Fruit fly (Drosophila melanogaster) whole organism, embryonic: Measurements from ENCODE around the gene E23.
A peak's percentile ranks its signal among the peaks of the same experiment; 100 is the strongest.

ENCODE experiments used
- Antp ChIP-seq: fragments of 200-800 bp; sonication (Bioruptor generic); optimal IDR thresholded peaks from 3 replicates; lab custom pipeline; 2016; ENCODE audit warnings: missing biosample characterization, missing genetic modification characterization
- CG10462 ChIP-seq: fragments of 200-800 bp; sonication (Bioruptor generic); optimal IDR thresholded peaks from 2 replicates; lab custom pipeline; 2016; ENCODE audit warnings: missing biosample characterization, missing genetic modification characterization
- CG1832 ChIP-seq: fragments of 200-800 bp; sonication (Bioruptor generic); optimal IDR thresholded peaks from 2 replicates; lab custom pipeline; 2017; ENCODE audit warnings: missing biosample characterization, mild to moderate bottlenecking, missing genetic modification characterization, inconsistent platforms
- CG32767 ChIP-seq: fragments of 200-800 bp; sonication (Bioruptor generic); IDR thresholded peaks from 2 replicates; pipeline ENCODE4 v1.3.6; 2022; ENCODE audit warnings: missing biosample characterization, missing genetic modification characterization
- CG34376 ChIP-seq: fragments of 200-800 bp; sonication (Bioruptor generic); optimal IDR thresholded peaks from 2 replicates; lab custom pipeline; 2018; ENCODE audit warnings: missing biosample characterization, mild to moderate bottlenecking, missing genetic modification characterization
- CG6765 ChIP-seq: fragments of 200-800 bp; sonication (Bioruptor generic); optimal IDR thresholded peaks from 3 replicates; lab custom pipeline; 2017; ENCODE audit warnings: missing biosample characterization, mild to moderate bottlenecking, missing genetic modification characterization
- Dfd ChIP-seq, 2 experiments: fragments of >200 bp; optimal IDR thresholded peaks; 2 replicates each; lab custom pipeline; 2017; ENCODE audit warnings: missing biosample characterization in 2 of 2, missing genetic modification characterization in 2 of 2
- abd-A ChIP-seq: fragments of 200-800 bp; sonication (Bioruptor generic); optimal IDR thresholded peaks from 3 replicates; lab custom pipeline; 2019; ENCODE audit warnings: missing biosample characterization, mild to moderate bottlenecking, missing genetic modification characterization, moderate library complexity
- lola ChIP-seq, 3 experiments: fragments of >200 bp in 2 of 3; fragments of 200-800 bp in 1 of 3; sonication (Bioruptor generic) in 1 of 3; optimal IDR thresholded peaks; 2 replicates each; lab custom pipeline; 2017 to 2019; ENCODE audit warnings: missing biosample characterization in 3 of 3, missing genetic modification characterization in 3 of 3, mild to moderate bottlenecking in 1 of 3, moderate library complexity in 1 of 3
- nau ChIP-seq: fragments of 200-800 bp; sonication (Bioruptor generic); optimal IDR thresholded peaks from 3 replicates; lab custom pipeline; 2017; ENCODE audit warnings: missing biosample characterization, mild to moderate bottlenecking, missing genetic modification characterization, missing genetic modification reagents
- pita ChIP-seq: fragments of 200-800 bp; sonication (Bioruptor generic); optimal IDR thresholded peaks from 2 replicates; lab custom pipeline; 2017; ENCODE audit warnings: missing biosample characterization, mild to moderate bottlenecking, missing genetic modification characterization
- psq ChIP-seq: fragments of 200-800 bp; sonication (Bioruptor generic); optimal IDR thresholded peaks from 2 replicates; lab custom pipeline; 2017; ENCODE audit warnings: missing biosample characterization, missing genetic modification characterization
- sisA ChIP-seq: fragments of 200-800 bp; sonication (Bioruptor generic); IDR thresholded peaks from 2 replicates; pipeline ENCODE4 v1.3.6; 2022; ENCODE audit warnings: missing biosample characterization, missing genetic modification characterization
- wdn ChIP-seq: fragments of 200-800 bp; sonication (Bioruptor generic); IDR thresholded peaks from 2 replicates; pipeline ENCODE4 v1.3.6; 2022; ENCODE audit warnings: missing biosample characterization, missing genetic modification characterization

DNA sequence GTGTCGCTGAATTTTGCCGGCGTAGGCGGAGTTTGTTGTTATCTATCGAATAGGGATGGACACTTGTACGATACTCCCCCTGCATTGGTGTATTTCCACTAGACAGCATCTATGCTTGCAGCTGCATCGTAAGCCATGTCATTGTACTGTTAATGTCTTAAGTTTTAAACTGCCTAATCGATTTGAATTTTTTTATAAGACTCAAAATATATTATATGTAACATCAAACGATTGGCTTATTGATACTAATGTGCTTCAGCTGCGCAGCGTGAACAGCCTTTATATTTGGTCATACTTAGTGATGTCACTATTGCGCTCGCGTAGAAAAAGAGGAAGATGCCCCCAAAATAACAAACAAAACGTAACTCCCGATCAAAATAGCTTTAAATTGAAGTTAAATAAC, 22.1 kb upstream of the E23 start, which contains the start of the genes CG9662 and Ptpa:
- TF ChIP-seq Dfd (GFP tag; optimal IDR thresholded peaks at IDR 0.05; lab: Kevin White, UChicago), result peak in 1 of 2 experiments; percentile 43
- TF ChIP-seq psq (GFP tag; lab: Kevin White, UChicago), result no peak
- TF ChIP-seq nau, result no peak
- TF ChIP-seq lola (GFP tag; optimal IDR thresholded peaks at IDR 0.05; lab: Kevin White, UChicago), result peak in 2 of 3 experiments; percentile 67 to 70
- peak; percentile 92 for TF ChIP-seq sisA (GFP tag; lab: Robert Waterston, UW)
- TF ChIP-seq pita (GFP tag; lab: Kevin White, UChicago), result no peak
- TF ChIP-seq CG34376 (GFP tag; lab: Kevin White, UChicago), result peak; percentile 22
- TF ChIP-seq Antp (GFP tag; lab: Kevin White, UChicago), result peak; percentile 92
- TF ChIP-seq CG32767 (GFP tag; lab: Robert Waterston, UW), result peak; percentile 70; the same call in 1 of the 2 replicates
- peak; percentile 47 for TF ChIP-seq CG10462 (GFP tag; lab: Kevin White, UChicago)
- peak; percentile 79 for TF ChIP-seq wdn
- TF ChIP-seq CG6765, result no peak
- TF ChIP-seq abd-A (tag; lab: Kevin White, UChicago), result no peak
- TF ChIP-seq CG1832, result no peak
